Fruit fly (Drosophila melanogaster): ENCODE results near the gene jumu.

dm6 chr3R:10330734-10331642 lies 19.0 kb upstream of the jumu start, which contains the start of the genes Bruce and CG12818:
- TF ChIP-seq Hr96 (GFP tag; optimal IDR thresholded peaks at IDR 0.05) (no peak), Mnt (GFP tag; optimal IDR thresholded peaks at IDR 0.05) (peak; percentile 34), kay (GFP tag; ENCODE audit: borderline replicate concordance) (no peak), CG14711 (tag; optimal IDR thresholded peaks at IDR 0.05) (no peak), cic (GFP tag; optimal IDR thresholded peaks at IDR 0.05) (no peak), cnc (optimal IDR thresholded peaks at IDR 0.05) (no peak)

Measured in whole organism, adult.